Worm (Caenorhabditis elegans) whole organism, L1 larva: ENCODE data around the gene ZK354.3.

Experiments
- alr-1 ChIP-seq: fragments of 200-800 bp; sonication (Bioruptor generic); optimal IDR thresholded peaks from 2 replicates; lab custom pipeline; 2018; ENCODE audit warnings: borderline replicate concordance, mild to moderate bottlenecking, missing genetic modification characterization, missing compliant biosample characterization
- lin-13 ChIP-seq: fragments of 150-350 bp; optimal IDR thresholded peaks from 2 replicates; lab custom pipeline; 2014; ENCODE audit warnings: missing biosample characterization, missing genetic modification reagents, missing genetic modification characterization
- lin-39 ChIP-seq: fragments of 150-350 bp; optimal IDR thresholded peaks from 2 replicates; lab custom pipeline; 2014; ENCODE audit warnings: missing biosample characterization, missing genetic modification reagents, missing genetic modification characterization
- rnt-1 ChIP-seq: sonication (generic microtip); optimal IDR thresholded peaks from 2 replicates; lab custom pipeline; 2016; ENCODE audit warnings: mild to moderate bottlenecking, missing genetic modification characterization, moderate library complexity, missing compliant biosample characterization

ce11 chrIV:5287190-5287589, 22.7 kb upstream of the ZK354.3 start:
- no peak for TF ChIP-seq lin-39 (tag; lab: Kevin White, UChicago)
- no peak for TF ChIP-seq rnt-1 (tag; lab: Kevin White, UChicago)
- no peak for TF ChIP-seq alr-1 (tag; lab: Kevin White, UChicago)
- TF ChIP-seq lin-13: no peak
